Worm (Caenorhabditis elegans) whole organism, L3 larva: ENCODE data around the gene mat-2.

Source experiments
- nhr-12 ChIP-seq: fragments of 150-350 bp; optimal IDR thresholded peaks from 2 replicates; lab custom pipeline; 2014; ENCODE audit warnings: missing biosample characterization, missing genetic modification characterization
- nhr-43 ChIP-seq: sonication (generic microtip); optimal IDR thresholded peaks from 2 replicates; lab custom pipeline; 2016; ENCODE audit warnings: mild to moderate bottlenecking, missing genetic modification characterization, missing compliant biosample characterization; ENCODE audit not compliant: poor library complexity, severe bottlenecking
- nhr-76 ChIP-seq: fragments of 150-350 bp; sonication (generic microtip); optimal IDR thresholded peaks from 5 replicates; lab custom pipeline; 2014; ENCODE audit warnings: missing biosample characterization, missing genetic modification characterization
- snpc-4 ChIP-seq: fragments of 150-350 bp; optimal IDR thresholded peaks from 2 replicates; lab custom pipeline; 2014; ENCODE audit warnings: missing biosample characterization, missing genetic modification characterization

- TF ChIP-seq nhr-12 (tag; lab: Kevin White, UChicago) (no peak), snpc-4 (tag; lab: Kevin White, UChicago) (peak; percentile 3), nhr-43 (peak; percentile 33), nhr-76 (tag; lab: Kevin White, UChicago) (no peak)
Measured at ce11 chrII:11157660-11158059, 45.1 kb downstream of the mat-2 start.
